Fruit fly (Drosophila melanogaster) whole organism, embryonic: ENCODE data around the gene Fife.

Source experiments
- Atf3 ChIP-seq: fragments of 200-800 bp; sonication (Bioruptor generic); optimal IDR thresholded peaks from 3 replicates; lab custom pipeline; 2016; ENCODE audit warnings: missing biosample characterization, missing genetic modification characterization
- CG10959 ChIP-seq: fragments of 200-800 bp; sonication (Bioruptor generic); IDR thresholded peaks from 2 replicates; pipeline ENCODE4 v1.3.6; 2022; ENCODE audit warnings: missing biosample characterization, missing genetic modification characterization
- CG11456 ChIP-seq: fragments of 200-800 bp; sonication (Bioruptor generic); IDR thresholded peaks from 3 replicates; pipeline ENCODE4 v1.3.6; 2022; ENCODE audit warnings: missing biosample characterization, missing genetic modification characterization
- CG11695 ChIP-seq: fragments of 200-800 bp; sonication (Bioruptor generic); IDR thresholded peaks from 3 replicates; pipeline ENCODE4 v1.3.6; 2022; ENCODE audit warnings: missing biosample characterization, missing genetic modification characterization
- CG12219 ChIP-seq: fragments of 200-800 bp; sonication (Bioruptor generic); optimal IDR thresholded peaks from 3 replicates; lab custom pipeline; 2018; ENCODE audit warnings: missing biosample characterization, mild to moderate bottlenecking, missing genetic modification characterization
- CG16863 ChIP-seq: fragments of 200-800 bp; sonication (Bioruptor generic); optimal IDR thresholded peaks from 3 replicates; lab custom pipeline; 2016; ENCODE audit warnings: missing biosample characterization, missing genetic modification characterization
- CG17359 ChIP-seq: fragments of 200-800 bp; sonication (Bioruptor generic); optimal IDR thresholded peaks from 3 replicates; lab custom pipeline; 2018; ENCODE audit warnings: missing biosample characterization, mild to moderate bottlenecking, missing genetic modification characterization, moderate library complexity
- CG17612 ChIP-seq: fragments of 200-800 bp; sonication (Bioruptor generic); IDR thresholded peaks from 2 replicates; pipeline ENCODE4 v1.3.6; 2022; ENCODE audit warnings: missing biosample characterization, missing genetic modification characterization
- CG31441 ChIP-seq: fragments of 200-800 bp; sonication (Bioruptor generic); IDR thresholded peaks from 2 replicates; pipeline ENCODE4 v1.3.6; 2022; ENCODE audit warnings: missing biosample characterization, missing genetic modification characterization
- CG32772 ChIP-seq: fragments of 200-800 bp; sonication (Bioruptor generic); IDR thresholded peaks from 2 replicates; pipeline ENCODE4 v1.3.6; 2022; ENCODE audit warnings: missing biosample characterization, missing genetic modification characterization
- CG34422 ChIP-seq: fragments of 200-800 bp; sonication (Bioruptor generic); IDR thresholded peaks from 3 replicates; pipeline ENCODE4 v1.3.6; 2022; ENCODE audit warnings: missing biosample characterization, missing genetic modification characterization
- CG3847 ChIP-seq: fragments of 200-800 bp; sonication (Bioruptor generic); IDR thresholded peaks from 2 replicates; pipeline ENCODE4 v1.3.6; 2022; ENCODE audit warnings: missing biosample characterization, missing genetic modification characterization
- CG4360 ChIP-seq: fragments of 200-800 bp; sonication (Bioruptor generic); IDR thresholded peaks from 2 replicates; pipeline ENCODE4 v1.3.6; 2022; ENCODE audit warnings: missing biosample characterization, missing genetic modification characterization
- CG43689 ChIP-seq: fragments of 200-800 bp; sonication (Bioruptor generic); IDR thresholded peaks from 2 replicates; pipeline ENCODE4 v1.3.6; 2022; ENCODE audit warnings: missing biosample characterization, missing genetic modification characterization
- CG9932 ChIP-seq: fragments of 200-800 bp; sonication (Bioruptor generic); IDR thresholded peaks from 2 replicates; pipeline ENCODE4 v1.3.6; 2022; ENCODE audit warnings: missing biosample characterization, missing genetic modification characterization
- CoRest ChIP-seq: fragments of 200-800 bp; sonication (Bioruptor generic); optimal IDR thresholded peaks from 3 replicates; lab custom pipeline; 2018; ENCODE audit warnings: missing biosample characterization, mild to moderate bottlenecking, missing genetic modification characterization, moderate library complexity
- D19A ChIP-seq: fragments of 200-800 bp; optimal IDR thresholded peaks from 3 replicates; lab custom pipeline; 2019; ENCODE audit warnings: missing biosample characterization, mild to moderate bottlenecking, missing genetic modification characterization, moderate library complexity
- Dbx ChIP-seq: fragments of 200-800 bp; sonication (Bioruptor generic); IDR thresholded peaks from 3 replicates; pipeline ENCODE4 v1.3.6; 2022; ENCODE audit warnings: missing biosample characterization, missing genetic modification characterization
- Dll ChIP-seq: fragments of 200-800 bp; sonication (Bioruptor generic); IDR thresholded peaks from 4 replicates; pipeline ENCODE4 v1.3.6; 2022; ENCODE audit warnings: missing biosample characterization, missing genetic modification characterization; ENCODE audit not compliant: partially characterized antibody
- Ets97D ChIP-seq: fragments of 200-800 bp; sonication (Bioruptor generic); optimal IDR thresholded peaks from 3 replicates; lab custom pipeline; 2016; ENCODE audit warnings: missing biosample characterization, missing genetic modification characterization
- Hand ChIP-seq: fragments of 200-800 bp; sonication (Bioruptor generic); optimal IDR thresholded peaks from 2 replicates; lab custom pipeline; 2017; ENCODE audit warnings: mild to moderate bottlenecking, missing biosample characterization, missing genetic modification reagents, missing genetic modification characterization
- Lim3 ChIP-seq: fragments of 200-800 bp; sonication (Bioruptor generic); IDR thresholded peaks from 2 replicates; pipeline ENCODE4 v1.3.6; 2022; ENCODE audit warnings: missing biosample characterization, missing genetic modification characterization
- Mes4 ChIP-seq: fragments of 200-800 bp; sonication (Bioruptor generic); optimal IDR thresholded peaks from 2 replicates; lab custom pipeline; 2016; ENCODE audit warnings: missing biosample characterization, missing genetic modification characterization
- Myb ChIP-seq: fragments of 200-800 bp; sonication (Bioruptor generic); optimal IDR thresholded peaks from 2 replicates; lab custom pipeline; 2016; ENCODE audit warnings: missing biosample characterization, missing genetic modification characterization
- Poxn ChIP-seq: fragments of 200-800 bp; sonication (Bioruptor generic); IDR thresholded peaks from 2 replicates; pipeline ENCODE4 v1.3.6; 2022; ENCODE audit warnings: missing biosample characterization, missing genetic modification characterization
- Six4 ChIP-seq: fragments of 200-800 bp; sonication (Bioruptor generic); optimal IDR thresholded peaks from 2 replicates; lab custom pipeline; 2016; ENCODE audit warnings: missing biosample characterization, missing genetic modification characterization
- Sry-β ChIP-seq: fragments of 200-800 bp; sonication (Bioruptor generic); optimal IDR thresholded peaks from 2 replicates; lab custom pipeline; 2018; ENCODE audit warnings: missing biosample characterization, mild to moderate bottlenecking, missing genetic modification characterization, moderate library complexity
- Usf ChIP-seq: fragments of 200-800 bp; sonication (Bioruptor generic); optimal IDR thresholded peaks from 2 replicates; lab custom pipeline; 2017; ENCODE audit warnings: missing genotype, missing biosample characterization, missing genetic modification characterization
- ab ChIP-seq: fragments of 200-800 bp; sonication (Bioruptor generic); optimal IDR thresholded peaks from 2 replicates; lab custom pipeline; 2016; ENCODE audit warnings: missing biosample characterization, missing genetic modification characterization
- az2 ChIP-seq: fragments of 200-800 bp; sonication (Bioruptor generic); optimal IDR thresholded peaks from 3 replicates; lab custom pipeline; 2016; ENCODE audit warnings: missing biosample characterization, missing genetic modification characterization
- bbx ChIP-seq: fragments of 200-800 bp; sonication (Bioruptor generic); IDR thresholded peaks from 2 replicates; pipeline ENCODE4 v1.3.6; 2022; ENCODE audit warnings: missing biosample characterization, missing genetic modification characterization; ENCODE audit not compliant: partially characterized antibody
- btn ChIP-seq: fragments of 200-800 bp; sonication (Bioruptor generic); optimal IDR thresholded peaks from 2 replicates; lab custom pipeline; 2016; ENCODE audit warnings: missing biosample characterization, missing genetic modification characterization
- corto ChIP-seq: fragments of 200-800 bp; sonication (Bioruptor generic); optimal IDR thresholded peaks from 2 replicates; lab custom pipeline; 2016; ENCODE audit warnings: missing biosample characterization, mild to moderate bottlenecking, missing genetic modification characterization, moderate library complexity
- gsb-n ChIP-seq: fragments of 200-800 bp; sonication (Bioruptor generic); optimal IDR thresholded peaks from 3 replicates; lab custom pipeline; 2018; ENCODE audit warnings: missing biosample characterization, mild to moderate bottlenecking, missing genetic modification characterization
- ham ChIP-seq: fragments of 200-800 bp; sonication (Bioruptor generic); IDR thresholded peaks from 2 replicates; pipeline ENCODE4 v1.3.6; 2022; ENCODE audit warnings: missing biosample characterization, missing genetic modification characterization
- her ChIP-seq: fragments of 200-800 bp; sonication (Bioruptor generic); optimal IDR thresholded peaks from 2 replicates; lab custom pipeline; 2016; ENCODE audit warnings: missing biosample characterization, missing genetic modification characterization
- nerfin-1 ChIP-seq: fragments of 200-800 bp; sonication (Bioruptor generic); optimal IDR thresholded peaks from 3 replicates; lab custom pipeline; 2019; ENCODE audit warnings: missing biosample characterization, mild to moderate bottlenecking, missing genetic modification characterization, moderate library complexity
- nerfin-2 ChIP-seq: fragments of 200-800 bp; sonication (Bioruptor generic); IDR thresholded peaks from 2 replicates; pipeline ENCODE4 v1.3.6; 2022; ENCODE audit warnings: missing biosample characterization, missing genetic modification characterization; ENCODE audit not compliant: partially characterized antibody
- org-1 ChIP-seq: fragments of 200-800 bp; sonication (Bioruptor generic); optimal IDR thresholded peaks from 2 replicates; lab custom pipeline; 2017; ENCODE audit warnings: missing biosample characterization, missing genetic modification characterization
- peb ChIP-seq: fragments of 200-800 bp; sonication (Bioruptor generic); IDR thresholded peaks from 2 replicates; pipeline ENCODE4 v1.3.6; 2022; ENCODE audit warnings: missing biosample characterization, missing genetic modification characterization
- phol ChIP-seq: fragments of 200-800 bp; sonication (Bioruptor generic); optimal IDR thresholded peaks from 3 replicates; lab custom pipeline; 2018; ENCODE audit warnings: missing biosample characterization, mild to moderate bottlenecking, missing genetic modification characterization, moderate library complexity
- pita ChIP-seq: fragments of 200-800 bp; sonication (Bioruptor generic); optimal IDR thresholded peaks from 2 replicates; lab custom pipeline; 2017; ENCODE audit warnings: missing biosample characterization, mild to moderate bottlenecking, missing genetic modification characterization
- sens-2 ChIP-seq: fragments of 200-800 bp; sonication (Bioruptor generic); IDR thresholded peaks from 2 replicates; pipeline ENCODE4 v1.3.6; 2022; ENCODE audit warnings: missing biosample characterization, missing genetic modification characterization
- slbo ChIP-seq: fragments of 200-800 bp; sonication (Bioruptor generic); IDR thresholded peaks from 2 replicates; pipeline ENCODE4 v1.3.6; 2022; ENCODE audit warnings: missing biosample characterization, missing genetic modification characterization
- sqz ChIP-seq: fragments of 200-800 bp; sonication (Bioruptor generic); optimal IDR thresholded peaks from 3 replicates; lab custom pipeline; 2018; ENCODE audit warnings: missing biosample characterization, mild to moderate bottlenecking, missing genetic modification characterization
- tio ChIP-seq: fragments of 200-800 bp; sonication (Bioruptor generic); optimal IDR thresholded peaks from 2 replicates; lab custom pipeline; 2017; ENCODE audit warnings: missing biosample characterization, missing genetic modification characterization, inconsistent platforms
- trem ChIP-seq: fragments of 200-800 bp; optimal IDR thresholded peaks from 3 replicates; lab custom pipeline; 2019; ENCODE audit warnings: missing biosample characterization, mild to moderate bottlenecking, missing genetic modification characterization, moderate library complexity
- vnd ChIP-seq: fragments of 200-800 bp; sonication (Bioruptor generic); IDR thresholded peaks from 3 replicates; pipeline ENCODE4 v1.3.6; 2022; ENCODE audit warnings: missing biosample characterization, missing genetic modification characterization; ENCODE audit not compliant: partially characterized antibody
- zfh2 ChIP-seq: fragments of 200-800 bp; sonication (Bioruptor generic); optimal IDR thresholded peaks from 2 replicates; lab custom pipeline; 2016; ENCODE audit warnings: missing biosample characterization, missing genetic modification characterization

Fife gene

DNA sequence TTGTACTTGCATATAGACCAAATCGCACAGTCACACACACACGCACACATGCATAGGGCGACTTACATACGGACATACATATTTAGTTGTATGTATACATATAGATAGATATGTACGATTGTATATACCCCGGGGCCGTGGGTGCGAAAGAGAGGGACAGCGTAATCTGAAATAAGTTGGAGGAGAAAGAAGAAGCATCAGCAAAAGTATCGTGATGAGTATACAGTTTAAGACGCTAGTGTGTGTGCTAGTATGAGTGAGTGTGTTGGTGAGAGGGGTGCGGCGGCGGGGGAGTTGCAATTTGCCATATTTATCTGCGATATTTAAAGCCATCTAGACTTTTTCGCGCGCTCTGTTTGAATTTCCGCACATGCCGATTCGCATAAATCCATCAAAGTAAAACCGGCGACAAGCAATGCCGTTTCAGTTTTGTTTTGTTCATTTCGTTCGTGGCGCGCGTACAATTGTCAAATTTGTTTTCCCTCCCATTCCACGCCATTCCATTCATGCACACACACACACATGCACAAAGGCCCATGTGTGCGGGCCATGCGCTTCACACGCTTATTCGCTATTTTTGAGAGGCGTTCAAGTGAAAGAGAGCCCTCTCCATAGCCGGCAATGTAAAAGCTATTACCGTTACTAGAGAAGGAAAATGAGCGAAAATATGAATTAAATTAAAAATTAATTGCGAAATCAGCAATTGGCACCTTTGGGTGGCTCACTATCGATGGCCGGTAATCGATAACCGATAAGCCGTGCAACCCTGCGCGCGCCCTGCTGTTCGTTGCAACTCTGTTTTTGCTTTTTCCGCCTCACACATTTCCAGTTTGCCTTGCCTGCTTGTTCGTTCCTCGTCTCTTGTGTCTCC, 76.3 kb downstream of the Fife start (continued):
- TF ChIP-seq CG43689 (GFP tag; lab: Robert Waterston, UW) (0 out of 2 replicates have a peak, but pooled peaks have one; percentile 45), peb (GFP tag; lab: Robert Waterston, UW) (peak; percentile 51; the same call in 1 of the 2 replicates), Dbx (peak; percentile 84), CoRest (tag; lab: Kevin White, UChicago) (peak; percentile 68), Dll (peak; percentile 72; the same call in 2 of the 4 replicates), zfh2 (peak; percentile 72), Lim3 (GFP tag; lab: Robert Waterston, UW) (no peak), CG34422 (peak; percentile 56), CG17612 (GFP tag; lab: Robert Waterston, UW) (0 out of 2 replicates have a peak, but pooled peaks have one; percentile 48), Usf (GFP tag; lab: Kevin White, UChicago) (peak; percentile 34), CG31441 (GFP tag; lab: Robert Waterston, UW) (peak; percentile 72), nerfin-1 (tag; lab: Kevin White, UChicago) (peak; percentile 71), Sry-β (peak; percentile 51), gsb-n (tag; lab: Kevin White, UChicago) (peak; percentile 71), org-1 (GFP tag; lab: Kevin White, UChicago) (peak; percentile 69), tio (GFP tag; lab: Kevin White, UChicago) (no peak), D19A (tag; lab: Kevin White, UChicago) (peak; percentile 6), Mes4 (peak; percentile 84), CG10959 (0 out of 2 replicates have a peak, but pooled peaks have one; percentile 14), sqz (GFP tag; lab: Kevin White, UChicago) (peak; percentile 91), slbo (GFP tag; lab: Robert Waterston, UW) (peak; percentile 74), nerfin-2 (peak; percentile 70), CG9932 (GFP tag; lab: Robert Waterston, UW) (peak; percentile 68), btn (GFP tag; lab: Kevin White, UChicago) (peak; percentile 71), vnd (peak; percentile 80), ham (GFP tag; lab: Robert Waterston, UW) (peak; percentile 44; the same call in 1 of the 2 replicates), pita (GFP tag; lab: Kevin White, UChicago) (no peak), CG32772 (GFP tag; lab: Robert Waterston, UW) (peak; percentile 56; the same call in 1 of the 2 replicates), her (GFP tag; lab: Kevin White, UChicago) (peak; percentile 78), Poxn (0 out of 2 replicates have a peak, but pooled peaks have one; percentile 31), CG17359 (tag; lab: Kevin White, UChicago) (peak; percentile 74), ab (peak; percentile 30), Myb (GFP tag; lab: Kevin White, UChicago) (peak; percentile 83), Atf3 (GFP tag; lab: Kevin White, UChicago) (peak; percentile 59), CG12219 (GFP tag; lab: Kevin White, UChicago) (peak; percentile 84), bbx (GFP tag; lab: Robert Waterston, UW) (peak; percentile 76), phol (peak; percentile 74), CG3847 (peak; percentile 73), Ets97D (GFP tag; lab: Kevin White, UChicago) (peak; percentile 98), sens-2 (GFP tag; lab: Robert Waterston, UW) (peak; percentile 84), az2 (peak; percentile 68), CG11695 (GFP tag; lab: Robert Waterston, UW) (peak; percentile 64), CG11456 (GFP tag; lab: Robert Waterston, UW) (peak; percentile 89), Six4 (GFP tag; lab: Kevin White, UChicago) (peak; percentile 69), Hand (GFP tag; lab: Kevin White, UChicago) (peak; percentile 87), corto (GFP tag; lab: Kevin White, UChicago) (peak; percentile 82), CG4360 (GFP tag; lab: Robert Waterston, UW) (peak; percentile 44; the same call in 1 of the 2 replicates), CG16863 (GFP tag; lab: Kevin White, UChicago) (peak; percentile 72), trem (tag; lab: Kevin White, UChicago) (peak; percentile 77)
